Worm (Caenorhabditis elegans) whole organism, midembryonic: ENCODE data around the gene C42C1.12.

Source experiments
- T22C8.4 ChIP-seq: fragments of 200-800 bp; sonication (Bioruptor generic); IDR thresholded peaks from 2 replicates; pipeline ENCODE4 v1.3.6; 2022; ENCODE audit warnings: missing genetic modification characterization, missing compliant biosample characterization
- cog-1 ChIP-seq: sonication (generic microtip); optimal IDR thresholded peaks from 2 replicates; lab custom pipeline; 2016; ENCODE audit warnings: missing genetic modification characterization, missing compliant biosample characterization
- flt-1 ChIP-seq: fragments of 200-800 bp; sonication (Bioruptor generic); IDR thresholded peaks from 2 replicates; pipeline ENCODE4 v1.3.6; 2022; ENCODE audit warnings: missing genetic modification characterization, missing compliant biosample characterization
- klf-2 ChIP-seq: fragments of 200-800 bp; sonication (Bioruptor generic); conservative IDR thresholded peaks from 2 replicates; pipeline ENCODE4 v1.3.6; 2022; ENCODE audit warnings: missing genetic modification reagents, missing genetic modification characterization, missing compliant biosample characterization
- med-1 ChIP-seq: sonication (generic microtip); optimal IDR thresholded peaks from 2 replicates; lab custom pipeline; 2017; ENCODE audit warnings: missing genetic modification characterization, mild to moderate bottlenecking, missing compliant biosample characterization, antibody characterized with exemption, missing genetic modification reagents; ENCODE audit not compliant: insufficient read depth
- tab-1 ChIP-seq: fragments of 200-800 bp; sonication (Bioruptor generic); IDR thresholded peaks from 2 replicates; pipeline ENCODE4 v1.3.6; 2022; ENCODE audit warnings: missing genetic modification characterization, missing compliant biosample characterization
- ztf-23 ChIP-seq: fragments of 200-800 bp; sonication (Bioruptor generic); IDR thresholded peaks from 2 replicates; pipeline ENCODE4 v1.3.6; 2022; ENCODE audit warnings: missing genetic modification reagents, missing genetic modification characterization, missing compliant biosample characterization
- ztf-29 ChIP-seq: fragments of 200-800 bp; sonication (Bioruptor generic); IDR thresholded peaks from 2 replicates; pipeline ENCODE4 v1.3.6; 2022; ENCODE audit warnings: missing genetic modification reagents, missing genetic modification characterization, missing compliant biosample characterization

ce11 chrIV:12301161-12301560 is 19.2 kb upstream of the C42C1.12 start, which contains the start of gene oac-59:
- no peak for TF ChIP-seq med-1 (GFP tag; lab: Kevin White, UChicago)
- no peak for TF ChIP-seq klf-2 (GFP tag; lab: Robert Waterston, UW)
- no peak for TF ChIP-seq tab-1 (GFP tag; lab: Robert Waterston, UW)
- TF ChIP-seq ztf-29 (GFP tag; lab: Robert Waterston, UW): no peak
- no peak for TF ChIP-seq cog-1 (tag; lab: Kevin White, UChicago)
- no peak for TF ChIP-seq flt-1
- TF ChIP-seq ztf-23 (GFP tag; lab: Robert Waterston, UW): no peak
- TF ChIP-seq T22C8.4: no peak
